Fruit fly (Drosophila melanogaster): ENCODE measurements around the gene Nuf2.

The Nuf2 gene

dm6 chr2L:7047703-7048102, 17.9 kb downstream of the Nuf2 start (continued):
- peak; percentile 28; the same call in 1 of the 2 replicates for TF ChIP-seq al (GFP tag; IDR thresholded peaks at IDR 0.05)

- TF ChIP-seq Blimp-1 (GFP tag; optimal IDR thresholded peaks at IDR 0.05) (peak; percentile 17), CG12942 (GFP tag; optimal IDR thresholded peaks at IDR 0.05) (peak; percentile 2), Eip74EF (GFP tag; optimal IDR thresholded peaks at IDR 0.05) (no peak), prd (optimal IDR thresholded peaks at IDR 0.05) (no peak), prd (GFP tag; IDR thresholded peaks at IDR 0.05) (peak; percentile 49), kah (GFP tag; optimal IDR thresholded peaks at IDR 0.05) (no peak), CG15479 (GFP tag; optimal IDR thresholded peaks at IDR 0.05) (peak; percentile 31), vvl (GFP tag; IDR thresholded peaks at IDR 0.05) (no peak), gt (GFP tag; IDR thresholded peaks at IDR 0.05) (0 out of 2 replicates have a peak, but pooled peaks have one; percentile 12), CG8765 (GFP tag; IDR thresholded peaks at IDR 0.05) (no peak), pros (GFP tag; optimal IDR thresholded peaks at IDR 0.05) (peak; percentile 20), CG10366 (GFP tag; IDR thresholded peaks at IDR 0.05) (no peak), ems (GFP tag; optimal IDR thresholded peaks at IDR 0.05) (no peak), salm (tag; optimal IDR thresholded peaks at IDR 0.05) (no peak), Six4 (GFP tag; optimal IDR thresholded peaks at IDR 0.05) (no peak), fd3F (GFP tag; optimal IDR thresholded peaks at IDR 0.05) (no peak), seq (GFP tag; IDR thresholded peaks at IDR 0.05) (peak; percentile 66), CG17359 (tag; optimal IDR thresholded peaks at IDR 0.05) (peak; percentile 45), NC2α (GFP tag; optimal IDR thresholded peaks at IDR 0.05) (peak; percentile 32), CG16779 (GFP tag; IDR thresholded peaks at IDR 0.05) (no peak), CG18599 (GFP tag; optimal IDR thresholded peaks at IDR 0.05) (peak; percentile 27), HLH54F (GFP tag; optimal IDR thresholded peaks at IDR 0.05) (peak; percentile 21), CG4424 (GFP tag; optimal IDR thresholded peaks at IDR 0.05) (no peak), jing (GFP tag; optimal IDR thresholded peaks at IDR 0.05) (no peak), amos (GFP tag; IDR thresholded peaks at IDR 0.05; ENCODE audit: partially characterized antibody) (no peak), HHEX (GFP tag; optimal IDR thresholded peaks at IDR 0.05) (no peak), Ptx1 (GFP tag; IDR thresholded peaks at IDR 0.05) (no peak), CG12769 (tag; optimal IDR thresholded peaks at IDR 0.05) (peak; percentile 20), NfI (GFP tag; optimal IDR thresholded peaks at IDR 0.05) (no peak), CG13424 (tag; optimal IDR thresholded peaks at IDR 0.05) (peak; percentile 21), crol (GFP tag; IDR thresholded peaks at IDR 0.05) (no peak), ab (GFP tag; optimal IDR thresholded peaks at IDR 0.05) (no peak), eyg (GFP tag; optimal IDR thresholded peaks at IDR 0.05) (no peak), NC2β (GFP tag; optimal IDR thresholded peaks at IDR 0.05) (peak; percentile 33), CG1529 (GFP tag; optimal IDR thresholded peaks at IDR 0.05) (peak; percentile 64), Sry-δ (GFP tag; optimal IDR thresholded peaks at IDR 0.05) (no peak), Optix (GFP tag; IDR thresholded peaks at IDR 0.05) (0 out of 3 replicates have a peak, but pooled peaks have one; percentile 45), CG10565 (GFP tag; optimal IDR thresholded peaks at IDR 0.05) (no peak), gsb-n (tag; optimal IDR thresholded peaks at IDR 0.05) (peak; percentile 54), onecut (GFP tag; IDR thresholded peaks at IDR 0.05) (peak; percentile 71), Vsx1 (GFP tag; optimal IDR thresholded peaks at IDR 0.05) (peak; percentile 71), Doc2 (GFP tag; IDR thresholded peaks at IDR 0.05) (no peak), ssp (GFP tag; IDR thresholded peaks at IDR 0.05) (no peak), rib (GFP tag; IDR thresholded peaks at IDR 0.05) (peak; percentile 18; the same call in 1 of the 2 replicates), pan (optimal IDR thresholded peaks at IDR 0.05) (no peak), pan (GFP tag; optimal IDR thresholded peaks at IDR 0.05 in 1 of 2, IDR thresholded peaks at IDR 0.05 in 1 of 2) (peak in 1 of 2 experiments; percentile 10), CG11456 (GFP tag; IDR thresholded peaks at IDR 0.05) (no peak)
Measured at dm6 chr2L:7043039-7043905, 22.4 kb downstream of the Nuf2 start.

All from whole organism, embryonic.